Fruit fly (Drosophila melanogaster) whole organism, embryonic: ENCODE measurements around the gene Cpr11B.
A peak's percentile ranks its signal among the peaks of the same experiment; 100 is the strongest.

ENCODE experiments used
- ATbp ChIP-seq: fragments of 200-800 bp; sonication (Bioruptor generic); optimal IDR thresholded peaks from 2 replicates; lab custom pipeline; 2017; ENCODE audit warnings: missing biosample characterization, mild to moderate bottlenecking, missing genetic modification characterization, missing genetic modification reagents
- Bgb ChIP-seq: fragments of 200-800 bp; sonication (Bioruptor generic); IDR thresholded peaks from 2 replicates; pipeline ENCODE4 v1.3.6; 2022; ENCODE audit warnings: missing biosample characterization, missing genetic modification characterization; ENCODE audit not compliant: partially characterized antibody
- CG11093 ChIP-seq: fragments of 200-800 bp; sonication (Bioruptor generic); IDR thresholded peaks from 3 replicates; pipeline ENCODE4 v1.3.6; 2022; ENCODE audit warnings: missing biosample characterization, missing genetic modification characterization
- CG11695 ChIP-seq: fragments of 200-800 bp; sonication (Bioruptor generic); IDR thresholded peaks from 3 replicates; pipeline ENCODE4 v1.3.6; 2022; ENCODE audit warnings: missing biosample characterization, missing genetic modification characterization
- CG12659 ChIP-seq: fragments of 200-800 bp; sonication (Bioruptor generic); optimal IDR thresholded peaks from 3 replicates; lab custom pipeline; 2017; ENCODE audit warnings: mild to moderate bottlenecking, missing biosample characterization, missing genetic modification reagents, missing genetic modification characterization
- CG15073 ChIP-seq: fragments of 200-800 bp; sonication (Bioruptor generic); optimal IDR thresholded peaks from 2 replicates; lab custom pipeline; 2016; ENCODE audit warnings: missing biosample characterization, missing genetic modification characterization
- CG15269 ChIP-seq: fragments of 200-800 bp; sonication (Bioruptor generic); optimal IDR thresholded peaks from 2 replicates; lab custom pipeline; 2018; ENCODE audit warnings: missing biosample characterization, mild to moderate bottlenecking, missing genetic modification characterization, moderate library complexity
- CG15696 ChIP-seq: fragments of 200-800 bp; sonication (Bioruptor generic); optimal IDR thresholded peaks from 2 replicates; lab custom pipeline; 2019; ENCODE audit warnings: missing biosample characterization, mild to moderate bottlenecking, missing genetic modification characterization, moderate library complexity
- CG16815 ChIP-seq: fragments of 200-800 bp; sonication (Bioruptor generic); optimal IDR thresholded peaks from 3 replicates; lab custom pipeline; 2017; ENCODE audit warnings: missing biosample characterization, mild to moderate bottlenecking, missing genetic modification characterization
- CG2202 ChIP-seq: fragments of 200-800 bp; sonication (Bioruptor generic); optimal IDR thresholded peaks from 2 replicates; lab custom pipeline; 2018; ENCODE audit warnings: missing biosample characterization, mild to moderate bottlenecking, missing genetic modification characterization
- CG2712 ChIP-seq: fragments of 200-800 bp; optimal IDR thresholded peaks from 3 replicates; lab custom pipeline; 2019; ENCODE audit warnings: missing biosample characterization, mild to moderate bottlenecking, missing genetic modification characterization, moderate library complexity
- CG30431 ChIP-seq: fragments of 200-800 bp; sonication (Bioruptor generic); optimal IDR thresholded peaks from 2 replicates; lab custom pipeline; 2017; ENCODE audit warnings: missing biosample characterization, missing genetic modification characterization
- CG4360 ChIP-seq: fragments of 200-800 bp; sonication (Bioruptor generic); IDR thresholded peaks from 2 replicates; pipeline ENCODE4 v1.3.6; 2022; ENCODE audit warnings: missing biosample characterization, missing genetic modification characterization
- CG8089 ChIP-seq: fragments of 200-800 bp; sonication (Bioruptor generic); optimal IDR thresholded peaks from 3 replicates; lab custom pipeline; 2016; ENCODE audit warnings: missing biosample characterization, missing genetic modification characterization
- CG8290 ChIP-seq, 3 experiments: fragments of 200-800 bp; sonication (Bioruptor generic); optimal IDR thresholded peaks; 2 replicates each; lab custom pipeline; 2016 to 2019; ENCODE audit warnings: missing biosample characterization in 3 of 3, missing genetic modification characterization in 3 of 3, mild to moderate bottlenecking in 2 of 3, moderate library complexity in 1 of 3
- Dfd ChIP-seq, 2 experiments: fragments of >200 bp; optimal IDR thresholded peaks; 2 replicates each; lab custom pipeline; 2017; ENCODE audit warnings: missing biosample characterization in 2 of 2, missing genetic modification characterization in 2 of 2
- Dll ChIP-seq: fragments of 200-800 bp; sonication (Bioruptor generic); IDR thresholded peaks from 4 replicates; pipeline ENCODE4 v1.3.6; 2022; ENCODE audit warnings: missing biosample characterization, missing genetic modification characterization; ENCODE audit not compliant: partially characterized antibody
- Dref ChIP-seq: fragments of 200-800 bp; sonication (Bioruptor generic); IDR thresholded peaks from 2 replicates; pipeline ENCODE4 v1.3.6; 2022; ENCODE audit warnings: missing biosample characterization, missing genetic modification characterization
- E2f1 ChIP-seq: fragments of 200-800 bp; sonication (Bioruptor generic); IDR thresholded peaks from 2 replicates; pipeline ENCODE4 v1.3.6; 2022; ENCODE audit warnings: missing biosample characterization, missing genetic modification characterization
- Gug ChIP-seq: fragments of 200-800 bp; sonication (Bioruptor generic); IDR thresholded peaks from 4 replicates; pipeline ENCODE4 v1.3.6; 2022; ENCODE audit warnings: missing biosample characterization, missing genetic modification characterization
- Hr39 ChIP-seq: fragments of >200 bp; optimal IDR thresholded peaks from 2 replicates; lab custom pipeline; 2017
- Kr ChIP-seq: fragments of 200-800 bp; sonication (Bioruptor generic); optimal IDR thresholded peaks from 2 replicates; lab custom pipeline; 2017; ENCODE audit warnings: missing biosample characterization, mild to moderate bottlenecking, missing genetic modification characterization
- Lhr ChIP-seq: fragments of 200-800 bp; sonication (Bioruptor generic); optimal IDR thresholded peaks from 3 replicates; lab custom pipeline; 2017; ENCODE audit warnings: mild to moderate bottlenecking, missing biosample characterization, missing genetic modification reagents, missing genetic modification characterization
- Med ChIP-seq: fragments of 200-800 bp; sonication (Bioruptor generic); peaks from one replicate; lab custom pipeline; 2016; ENCODE audit warnings: missing biosample characterization, missing genetic modification characterization, mild to moderate bottlenecking, inconsistent platforms, moderate library complexity
- Myb ChIP-seq: fragments of 200-800 bp; sonication (Bioruptor generic); optimal IDR thresholded peaks from 2 replicates; lab custom pipeline; 2016; ENCODE audit warnings: missing biosample characterization, missing genetic modification characterization
- NK7.1 ChIP-seq: fragments of 200-800 bp; sonication (Bioruptor generic); optimal IDR thresholded peaks from 3 replicates; lab custom pipeline; 2016; ENCODE audit warnings: missing biosample characterization, missing genetic modification characterization
- Sox100B ChIP-seq: fragments of 200-800 bp; sonication (Bioruptor generic); optimal IDR thresholded peaks from 3 replicates; lab custom pipeline; 2018; ENCODE audit warnings: missing biosample characterization, mild to moderate bottlenecking, missing genetic modification characterization
- Xrp1 ChIP-seq: fragments of 200-800 bp; sonication (Bioruptor generic); IDR thresholded peaks from 2 replicates; pipeline ENCODE4 v1.3.6; 2022; ENCODE audit warnings: missing biosample characterization, missing genetic modification characterization
- ash1 ChIP-seq: fragments of 200-800 bp; sonication (Bioruptor generic); optimal IDR thresholded peaks from 2 replicates; lab custom pipeline; 2018; ENCODE audit warnings: missing biosample characterization, mild to moderate bottlenecking, missing genetic modification characterization
- btn ChIP-seq: fragments of 200-800 bp; sonication (Bioruptor generic); optimal IDR thresholded peaks from 2 replicates; lab custom pipeline; 2016; ENCODE audit warnings: missing biosample characterization, missing genetic modification characterization
- cato ChIP-seq: fragments of 200-800 bp; sonication (Bioruptor generic); optimal IDR thresholded peaks from 2 replicates; lab custom pipeline; 2016; ENCODE audit warnings: missing biosample characterization, missing genetic modification characterization, borderline replicate concordance
- da ChIP-seq: fragments of 200-800 bp; sonication (Bioruptor generic); optimal IDR thresholded peaks from 2 replicates; lab custom pipeline; 2016; ENCODE audit warnings: missing biosample characterization, missing genetic modification characterization
- danr ChIP-seq: fragments of 200-800 bp; sonication (Bioruptor generic); IDR thresholded peaks from 2 replicates; pipeline ENCODE4 v1.3.6; 2022; ENCODE audit warnings: missing biosample characterization, missing genetic modification characterization
- dm ChIP-seq: fragments of 200-800 bp; sonication (Bioruptor generic); optimal IDR thresholded peaks from 3 replicates; lab custom pipeline; 2016; ENCODE audit warnings: missing biosample characterization, missing genetic modification characterization
- fd96Cb ChIP-seq: fragments of 200-800 bp; sonication (Bioruptor generic); optimal IDR thresholded peaks from 2 replicates; lab custom pipeline; 2018; ENCODE audit warnings: missing biosample characterization, mild to moderate bottlenecking, missing genetic modification characterization, moderate library complexity
- fru ChIP-seq: fragments of >200 bp; optimal IDR thresholded peaks from 2 replicates; lab custom pipeline; 2017
- h ChIP-seq: fragments of >200 bp; optimal IDR thresholded peaks from 2 replicates; lab custom pipeline; 2017
- hbn ChIP-seq: fragments of 200-800 bp; sonication (Bioruptor generic); IDR thresholded peaks from 2 replicates; pipeline ENCODE4 v1.3.6; 2022; ENCODE audit warnings: missing biosample characterization, missing genetic modification characterization; ENCODE audit not compliant: partially characterized antibody
- jigr1 ChIP-seq: fragments of 200-800 bp; sonication (Bioruptor generic); IDR thresholded peaks from 3 replicates; pipeline ENCODE4 v1.3.6; 2022; ENCODE audit warnings: missing biosample characterization, missing genetic modification characterization
- pfk ChIP-seq: fragments of 200-800 bp; sonication (Bioruptor generic); optimal IDR thresholded peaks from 2 replicates; lab custom pipeline; 2018; ENCODE audit warnings: missing biosample characterization, mild to moderate bottlenecking, missing genetic modification characterization, moderate library complexity
- repo ChIP-seq: fragments of 200-800 bp; sonication (Bioruptor generic); optimal IDR thresholded peaks from 2 replicates; lab custom pipeline; 2016; ENCODE audit warnings: missing biosample characterization, missing genetic modification characterization
- ro ChIP-seq: fragments of 200-800 bp; sonication (Bioruptor generic); IDR thresholded peaks from 2 replicates; pipeline ENCODE4 v1.3.6; 2022; ENCODE audit warnings: missing biosample characterization, missing genetic modification characterization
- row ChIP-seq: fragments of 200-800 bp; sonication (Bioruptor generic); IDR thresholded peaks from 3 replicates; pipeline ENCODE4 v1.3.6; 2022; ENCODE audit warnings: missing biosample characterization, missing genetic modification characterization
- salm ChIP-seq: fragments of 200-800 bp; sonication (Bioruptor generic); optimal IDR thresholded peaks from 2 replicates; lab custom pipeline; 2018; ENCODE audit warnings: missing biosample characterization, mild to moderate bottlenecking, missing genetic modification characterization
- sens-2 ChIP-seq: fragments of 200-800 bp; sonication (Bioruptor generic); IDR thresholded peaks from 2 replicates; pipeline ENCODE4 v1.3.6; 2022; ENCODE audit warnings: missing biosample characterization, missing genetic modification characterization
- sna ChIP-seq: fragments of 200-800 bp; sonication (Bioruptor generic); IDR thresholded peaks from 2 replicates; pipeline ENCODE4 v1.3.6; 2022; ENCODE audit warnings: missing biosample characterization, missing genetic modification characterization; ENCODE audit not compliant: partially characterized antibody
- sr ChIP-seq: fragments of 200-800 bp; sonication (Bioruptor generic); IDR thresholded peaks from 3 replicates; pipeline ENCODE4 v1.3.6; 2022; ENCODE audit warnings: missing biosample characterization, missing genetic modification characterization
- unpg ChIP-seq: fragments of 200-800 bp; sonication (Bioruptor generic); optimal IDR thresholded peaks from 3 replicates; lab custom pipeline; 2018; ENCODE audit warnings: missing biosample characterization, mild to moderate bottlenecking, missing genetic modification characterization, moderate library complexity
- zen2 ChIP-seq: fragments of 200-800 bp; sonication (Bioruptor generic); IDR thresholded peaks from 3 replicates; pipeline ENCODE4 v1.3.6; 2022; ENCODE audit warnings: missing biosample characterization, missing genetic modification characterization; ENCODE audit not compliant: partially characterized antibody
- zf30C ChIP-seq: fragments of 200-800 bp; sonication (Bioruptor generic); optimal IDR thresholded peaks from 3 replicates; lab custom pipeline; 2018; ENCODE audit warnings: missing biosample characterization, mild to moderate bottlenecking, missing genetic modification characterization
- zfh2 ChIP-seq: fragments of 200-800 bp; sonication (Bioruptor generic); optimal IDR thresholded peaks from 2 replicates; lab custom pipeline; 2016; ENCODE audit warnings: missing biosample characterization, missing genetic modification characterization

Gene Cpr11B

DNA sequence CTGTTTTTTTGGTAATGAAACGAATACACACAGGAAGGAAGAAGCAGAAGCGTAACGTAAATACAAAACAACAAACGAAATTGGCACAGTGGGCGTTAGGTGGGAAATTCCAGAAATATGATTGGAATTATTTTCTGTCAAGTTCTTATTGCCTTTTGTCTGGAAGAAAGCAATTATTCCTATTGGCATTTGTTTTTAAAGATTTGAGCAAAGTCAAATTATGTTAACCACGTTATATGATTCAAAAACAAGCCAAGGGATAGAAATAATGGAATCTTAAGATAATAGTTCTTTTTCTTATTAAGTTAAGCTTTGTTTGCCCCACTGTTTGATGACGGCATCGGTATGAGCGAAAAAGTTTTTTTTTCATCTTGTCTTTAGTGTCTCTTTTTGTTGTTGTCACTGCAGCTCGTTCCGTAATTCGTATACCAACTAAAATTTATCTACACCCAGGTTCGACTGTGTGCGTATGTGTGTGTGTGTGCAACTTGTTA lies 26.6 kb downstream of the Cpr11B start (continued):
- TF ChIP-seq Lhr (peak; percentile 73), ro (GFP tag; lab: Robert Waterston, UW) (peak; percentile 74), CG15696 (tag; lab: Kevin White, UChicago) (peak; percentile 81), repo (peak; percentile 92), zfh2 (GFP tag; lab: Kevin White, UChicago) (peak; percentile 96), Bgb (no peak), zf30C (GFP tag; lab: Kevin White, UChicago) (no peak), hbn (GFP tag; lab: Robert Waterston, UW) (no peak), CG16815 (GFP tag; lab: Kevin White, UChicago) (peak; percentile 88), pfk (GFP tag; lab: Kevin White, UChicago) (no peak), fru (lab: Kevin White, UChicago) (no peak), dm (GFP tag; lab: Kevin White, UChicago) (peak; percentile 87), CG11695 (GFP tag; lab: Robert Waterston, UW) (peak; percentile 96), sr (GFP tag; lab: Robert Waterston, UW) (peak; percentile 68; the same call in 1 of the 3 replicates), CG12659 (peak; percentile 97), Sox100B (GFP tag; lab: Kevin White, UChicago) (peak; percentile 97), CG8290 (GFP tag; optimal IDR thresholded peaks at IDR 0.05; lab: Kevin White, UChicago) (no peak), CG8290 (tag; optimal IDR thresholded peaks at IDR 0.05; lab: Kevin White, UChicago) (peak; percentile 28 to 89), CG8089 (GFP tag; lab: Kevin White, UChicago) (peak; percentile 92), Dfd (GFP tag; optimal IDR thresholded peaks at IDR 0.05; lab: Kevin White, UChicago) (no peak), CG30431 (peak; percentile 91), sens-2 (GFP tag; lab: Robert Waterston, UW) (peak; percentile 73), ash1 (GFP tag; lab: Kevin White, UChicago) (peak; percentile 31), Kr (GFP tag; lab: Kevin White, UChicago) (no peak), Dref (GFP tag; lab: Robert Waterston, UW) (no peak), NK7.1 (GFP tag; lab: Kevin White, UChicago) (peak; percentile 92), Med (GFP tag; lab: Kevin White, UChicago) (peak; percentile 99), E2f1 (GFP tag; lab: Robert Waterston, UW) (peak; percentile 86), Gug (GFP tag; lab: Robert Waterston, UW) (peak; percentile 86), CG15269 (tag; lab: Kevin White, UChicago) (peak; percentile 98), danr (GFP tag; lab: Robert Waterston, UW) (peak; percentile 92), fd96Cb (tag; lab: Kevin White, UChicago) (peak; percentile 96), salm (tag; lab: Kevin White, UChicago) (peak; percentile 93), CG2202 (peak; percentile 72), sna (GFP tag; lab: Robert Waterston, UW) (no peak), Myb (GFP tag; lab: Kevin White, UChicago) (peak; percentile 85), cato (GFP tag; lab: Kevin White, UChicago) (peak; percentile 79), h (lab: Kevin White, UChicago) (no peak), unpg (peak; percentile 96), CG11093 (GFP tag; lab: Robert Waterston, UW) (peak; percentile 86), zen2 (GFP tag; lab: Robert Waterston, UW) (no peak), da (GFP tag; lab: Kevin White, UChicago) (peak; percentile 91), Xrp1 (GFP tag; lab: Robert Waterston, UW) (peak; percentile 91), CG4360 (peak; percentile 43; the same call in 1 of the 2 replicates), btn (peak; percentile 86), CG15073 (GFP tag; lab: Kevin White, UChicago) (peak; percentile 69), Hr39 (no peak), ATbp (peak; percentile 95), jigr1 (GFP tag; lab: Robert Waterston, UW) (peak; percentile 85; the same call in 2 of the 3 replicates), Dll (GFP tag; lab: Robert Waterston, UW) (no peak), row (peak; percentile 93), CG2712 (tag; lab: Kevin White, UChicago) (peak; percentile 95)
